Worm (Caenorhabditis elegans) whole organism, L2 larva: ENCODE data around the gene str-261.

Experiments
- C34F6.9 ChIP-seq: fragments of 150-350 bp; optimal IDR thresholded peaks from 2 replicates; lab custom pipeline; 2014; ENCODE audit warnings: missing biosample characterization, missing genetic modification characterization
- F13H6.1 ChIP-seq: sonication (generic microtip); optimal IDR thresholded peaks from 2 replicates; lab custom pipeline; 2016; ENCODE audit warnings: missing genetic modification characterization, missing compliant biosample characterization
- ZK546.5 ChIP-seq: sonication (generic microtip); optimal IDR thresholded peaks from 2 replicates; lab custom pipeline; 2017; ENCODE audit warnings: missing biosample characterization, missing genetic modification characterization
- alr-1 ChIP-seq: fragments of 150-350 bp; optimal IDR thresholded peaks from 2 replicates; lab custom pipeline; 2014; ENCODE audit warnings: missing biosample characterization, missing genetic modification characterization
- aly-2 ChIP-seq: fragments of 150-350 bp; optimal IDR thresholded peaks from 2 replicates; lab custom pipeline; 2014; ENCODE audit warnings: missing biosample characterization, missing genetic modification characterization
- ama-1 ChIP-seq: fragments of 150-350 bp; optimal IDR thresholded peaks from 2 replicates; lab custom pipeline; 2018; ENCODE audit warnings: inconsistent platforms
- blmp-1 ChIP-seq: sonication (generic microtip); optimal IDR thresholded peaks from 2 replicates; lab custom pipeline; 2017; ENCODE audit warnings: missing genetic modification characterization, mild to moderate bottlenecking, missing compliant biosample characterization, antibody characterized with exemption, moderate library complexity; ENCODE audit not compliant: insufficient read depth
- ceh-16 ChIP-seq: fragments of 150-350 bp; optimal IDR thresholded peaks from 2 replicates; lab custom pipeline; 2014; ENCODE audit warnings: missing biosample characterization, missing genetic modification characterization
- ceh-82 ChIP-seq: fragments of 150-350 bp; optimal IDR thresholded peaks from 2 replicates; lab custom pipeline; 2014; ENCODE audit warnings: missing biosample characterization, missing genetic modification characterization
- crh-2 ChIP-seq: sonication (generic microtip); optimal IDR thresholded peaks from 2 replicates; lab custom pipeline; 2017; ENCODE audit warnings: missing biosample characterization, missing genetic modification characterization
- dmd-4 ChIP-seq: sonication (generic microtip); optimal IDR thresholded peaks from 2 replicates; lab custom pipeline; 2017; ENCODE audit warnings: missing biosample characterization, missing genetic modification characterization
- egl-27 ChIP-seq: sonication (generic microtip); optimal IDR thresholded peaks from 3 replicates; lab custom pipeline; 2017; ENCODE audit warnings: missing biosample characterization, missing genetic modification reagents, missing genetic modification characterization
- elt-1 ChIP-seq: fragments of 150-350 bp; optimal IDR thresholded peaks from 2 replicates; lab custom pipeline; 2014; ENCODE audit warnings: missing biosample characterization, missing genetic modification characterization
- elt-3 ChIP-seq: sonication (generic microtip); optimal IDR thresholded peaks from 2 replicates; lab custom pipeline; 2017; ENCODE audit warnings: missing biosample characterization, missing genetic modification characterization
- fos-1 ChIP-seq: fragments of 150-350 bp; optimal IDR thresholded peaks from 2 replicates; lab custom pipeline; 2014; ENCODE audit warnings: missing biosample characterization, missing genetic modification characterization
- gmeb-1 ChIP-seq: fragments of 150-350 bp; optimal IDR thresholded peaks from 2 replicates; lab custom pipeline; 2014; ENCODE audit warnings: missing biosample characterization, missing genetic modification characterization
- lin-11 ChIP-seq: fragments of 150-350 bp; sonication (generic microtip); optimal IDR thresholded peaks from 2 replicates; lab custom pipeline; 2014; ENCODE audit warnings: missing biosample characterization, missing genetic modification characterization, inconsistent platforms, mixed read lengths
- lin-13 ChIP-seq: fragments of 150-350 bp; optimal IDR thresholded peaks from 2 replicates; lab custom pipeline; 2014; ENCODE audit warnings: missing biosample characterization, missing genetic modification reagents, missing genetic modification characterization
- lin-39 ChIP-seq: fragments of 150-350 bp; optimal IDR thresholded peaks from 2 replicates; lab custom pipeline; 2014; ENCODE audit warnings: missing biosample characterization, missing genetic modification reagents, missing genetic modification characterization
- lsy-2 ChIP-seq, 2 experiments: fragments of 150-350 bp in 1 of 2; sonication (generic microtip) in 1 of 2; optimal IDR thresholded peaks; 2 replicates each; lab custom pipeline; 2014 to 2017; ENCODE audit warnings: missing biosample characterization in 2 of 2, missing genetic modification characterization in 2 of 2
- mab-5 ChIP-seq: fragments of 150-350 bp; optimal IDR thresholded peaks from 2 replicates; lab custom pipeline; 2014; ENCODE audit warnings: missing biosample characterization, missing genetic modification characterization
- mbf-1 ChIP-seq: sonication (generic microtip); optimal IDR thresholded peaks from 2 replicates; lab custom pipeline; 2017; ENCODE audit warnings: missing biosample characterization, missing genetic modification characterization
- nhr-10 ChIP-seq: sonication (generic microtip); optimal IDR thresholded peaks from 2 replicates; lab custom pipeline; 2017; ENCODE audit warnings: missing biosample characterization, missing genetic modification characterization
- nhr-11 ChIP-seq: fragments of 150-350 bp; optimal IDR thresholded peaks from 2 replicates; lab custom pipeline; 2014; ENCODE audit warnings: missing biosample characterization, missing genetic modification characterization
- nhr-12 ChIP-seq: fragments of 150-350 bp; optimal IDR thresholded peaks from 2 replicates; lab custom pipeline; 2014; ENCODE audit warnings: missing biosample characterization, missing genetic modification characterization
- nhr-129 ChIP-seq: fragments of 150-350 bp; optimal IDR thresholded peaks from 2 replicates; lab custom pipeline; 2014; ENCODE audit warnings: missing biosample characterization, missing genetic modification characterization
- nhr-21 ChIP-seq: fragments of 150-350 bp; optimal IDR thresholded peaks from 2 replicates; lab custom pipeline; 2014; ENCODE audit warnings: missing biosample characterization, missing genetic modification characterization
- nhr-23 ChIP-seq: fragments of 150-350 bp; optimal IDR thresholded peaks from 2 replicates; lab custom pipeline; 2014; ENCODE audit warnings: missing biosample characterization, missing genetic modification reagents, missing genetic modification characterization
- nhr-237 ChIP-seq: fragments of 150-350 bp; optimal IDR thresholded peaks from 2 replicates; lab custom pipeline; 2014; ENCODE audit warnings: missing biosample characterization, missing genetic modification characterization
- nhr-6 ChIP-seq: fragments of 150-350 bp; optimal IDR thresholded peaks from 2 replicates; lab custom pipeline; 2014; ENCODE audit warnings: missing biosample characterization, missing genetic modification characterization
- nhr-77 ChIP-seq: fragments of 150-350 bp; optimal IDR thresholded peaks from 2 replicates; lab custom pipeline; 2014; ENCODE audit warnings: missing biosample characterization, missing genetic modification characterization
- sem-4 ChIP-seq: fragments of 150-350 bp; optimal IDR thresholded peaks from 2 replicates; lab custom pipeline; 2014; ENCODE audit warnings: missing biosample characterization, missing genetic modification reagents, missing genetic modification characterization
- skn-1 ChIP-seq: sonication (generic microtip); optimal IDR thresholded peaks from 2 replicates; lab custom pipeline; 2017; ENCODE audit warnings: missing biosample characterization, missing genetic modification characterization
- sma-3 ChIP-seq: sonication (generic microtip); optimal IDR thresholded peaks from 2 replicates; lab custom pipeline; 2016; ENCODE audit warnings: missing genetic modification reagents, missing genetic modification characterization, missing compliant biosample characterization
- sma-9 ChIP-seq, 2 experiments: fragments of 150-350 bp in 1 of 2; sonication (generic microtip) in 1 of 2; optimal IDR thresholded peaks; 2 replicates each; lab custom pipeline; 2014 to 2016; ENCODE audit warnings: missing genetic modification characterization in 2 of 2, mild to moderate bottlenecking in 1 of 2, missing biosample characterization in 1 of 2, missing compliant biosample characterization in 1 of 2, missing genetic modification reagents in 1 of 2, moderate library complexity in 1 of 2
- snpc-4 ChIP-seq: fragments of 150-350 bp; optimal IDR thresholded peaks from 2 replicates; lab custom pipeline; 2014; ENCODE audit warnings: missing biosample characterization, missing genetic modification characterization
- unc-55 ChIP-seq: fragments of 150-350 bp; sonication (generic microtip); optimal IDR thresholded peaks from 3 replicates; lab custom pipeline; 2014; ENCODE audit warnings: missing biosample characterization, missing genetic modification reagents, missing genetic modification characterization
- unc-62 ChIP-seq: fragments of 150-350 bp; optimal IDR thresholded peaks from 2 replicates; lab custom pipeline; 2014; ENCODE audit warnings: missing biosample characterization, missing genetic modification reagents, missing genetic modification characterization
- zag-1 ChIP-seq: fragments of 150-350 bp; optimal IDR thresholded peaks from 2 replicates; lab custom pipeline; 2014; ENCODE audit warnings: missing biosample characterization, missing genetic modification characterization
- ztf-1 ChIP-seq: fragments of 200-800 bp; sonication (Bioruptor generic); conservative IDR thresholded peaks from 2 replicates; pipeline ENCODE4 v1.3.6; 2022; ENCODE audit warnings: missing genetic modification characterization, missing compliant biosample characterization
- ztf-11 ChIP-seq: sonication (generic microtip); optimal IDR thresholded peaks from 2 replicates; lab custom pipeline; 2017; ENCODE audit warnings: missing biosample characterization, missing genetic modification characterization
- ztf-4 ChIP-seq: fragments of 150-350 bp; optimal IDR thresholded peaks from 2 replicates; lab custom pipeline; 2014; ENCODE audit warnings: missing biosample characterization, missing genetic modification characterization

Gene str-261

DNA sequence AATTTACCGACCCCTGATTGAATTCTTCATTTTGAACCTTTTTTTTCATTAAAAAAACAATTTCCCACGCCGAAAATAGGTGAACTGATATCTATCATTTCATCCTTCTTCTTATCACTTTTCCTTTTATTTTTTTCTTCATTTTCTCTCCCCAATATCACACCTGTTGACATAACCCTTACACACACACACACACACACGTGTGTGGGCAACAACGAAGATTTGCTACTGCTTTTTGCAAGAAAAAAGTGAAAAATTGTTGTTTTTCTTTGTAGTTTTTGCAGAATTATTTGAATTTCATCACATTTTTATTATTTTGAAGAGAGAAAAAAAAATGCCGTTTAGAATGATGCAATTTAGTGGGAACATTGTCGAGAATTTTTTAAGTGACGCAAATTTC lies 33.7 kb upstream of the str-261 start:
- TF ChIP-seq nhr-237 (tag; lab: Kevin White, UChicago) = no peak
- TF ChIP-seq elt-1 (tag; lab: Kevin White, UChicago) = no peak
- TF ChIP-seq ZK546.5 (tag; lab: Kevin White, UChicago) = no peak
- TF ChIP-seq lin-11 (tag; lab: Kevin White, UChicago) = no peak
- no peak for TF ChIP-seq ceh-82 (tag; lab: Kevin White, UChicago)
- no peak for TF ChIP-seq nhr-6 (tag; lab: Kevin White, UChicago)
- no peak for TF ChIP-seq nhr-10 (tag; lab: Kevin White, UChicago)
- TF ChIP-seq nhr-129 (tag; lab: Kevin White, UChicago) = peak; percentile 12
- no peak for TF ChIP-seq alr-1
- TF ChIP-seq ceh-16 = no peak
- TF ChIP-seq dmd-4 (tag; lab: Kevin White, UChicago) = no peak
- TF ChIP-seq unc-55 (GFP tag; lab: Kevin White, UChicago) = no peak
- no peak for TF ChIP-seq ztf-11 (tag; lab: Kevin White, UChicago)
- no peak for TF ChIP-seq sem-4 (tag; lab: Kevin White, UChicago)
- TF ChIP-seq egl-27 (tag; lab: Kevin White, UChicago) = no peak
- TF ChIP-seq lsy-2 (tag; optimal IDR thresholded peaks at IDR 0.05; lab: Kevin White, UChicago) = peak in 1 of 2 experiments; percentile 6
- no peak for TF ChIP-seq nhr-12 (tag; lab: Kevin White, UChicago)
- TF ChIP-seq nhr-23 (tag; lab: Kevin White, UChicago) = no peak
- TF ChIP-seq C34F6.9 (tag; lab: Kevin White, UChicago) = no peak
- no peak for TF ChIP-seq mab-5
- no peak for TF ChIP-seq skn-1 (tag; lab: Kevin White, UChicago)
- no peak for TF ChIP-seq ztf-1 (GFP tag; lab: Robert Waterston, UW)
- TF ChIP-seq ama-1 (lab: Kevin White, UChicago) = no peak
- TF ChIP-seq fos-1 = peak; percentile 28
- TF ChIP-seq elt-3 = no peak
- no peak for TF ChIP-seq ztf-4 (tag; lab: Kevin White, UChicago)
- no peak for TF ChIP-seq mbf-1 (tag; lab: Kevin White, UChicago)
- no peak for TF ChIP-seq sma-9 (GFP tag; optimal IDR thresholded peaks at IDR 0.05; lab: Kevin White, UChicago)
- no peak for TF ChIP-seq sma-9 (tag; optimal IDR thresholded peaks at IDR 0.05; lab: Kevin White, UChicago)
- TF ChIP-seq snpc-4 (tag; lab: Kevin White, UChicago) = no peak
- no peak for TF ChIP-seq nhr-11 (tag; lab: Kevin White, UChicago)
- no peak for TF ChIP-seq lin-39 (tag; lab: Kevin White, UChicago)
- peak; percentile 2 for TF ChIP-seq blmp-1 (tag; lab: Kevin White, UChicago)

- no peak for TF ChIP-seq mab-5
- TF ChIP-seq egl-27 (tag; lab: Kevin White, UChicago) = no peak
- TF ChIP-seq nhr-77 (tag; lab: Kevin White, UChicago) = no peak
- no peak for TF ChIP-seq zag-1
- no peak for TF ChIP-seq aly-2
- TF ChIP-seq nhr-237 (tag; lab: Kevin White, UChicago) = no peak
- no peak for TF ChIP-seq ZK546.5 (tag; lab: Kevin White, UChicago)
These were observed 29.1 kb upstream of the str-261 start for ce11 chrIII:11045196-11045595.

- TF ChIP-seq sma-3 (GFP tag; lab: Kevin White, UChicago) = no peak
- peak; percentile 37 for TF ChIP-seq crh-2 (tag; lab: Kevin White, UChicago)
- no peak for TF ChIP-seq unc-62 (GFP tag; lab: Kevin White, UChicago)
- TF ChIP-seq ama-1 (lab: Kevin White, UChicago) = no peak
- TF ChIP-seq nhr-237 (tag; lab: Kevin White, UChicago) = no peak
- no peak for TF ChIP-seq aly-2
- TF ChIP-seq F13H6.1 (tag; lab: Kevin White, UChicago) = no peak
- peak; percentile 20 for TF ChIP-seq blmp-1 (tag; lab: Kevin White, UChicago)
- no peak for TF ChIP-seq sem-4 (tag; lab: Kevin White, UChicago)
- TF ChIP-seq lin-13 (GFP tag; lab: Kevin White, UChicago) = no peak
- TF ChIP-seq C34F6.9 (tag; lab: Kevin White, UChicago) = no peak
- no peak for TF ChIP-seq lin-39 (tag; lab: Kevin White, UChicago)
- TF ChIP-seq nhr-21 (tag; lab: Kevin White, UChicago) = no peak
- no peak for TF ChIP-seq nhr-129 (tag; lab: Kevin White, UChicago)
- no peak for TF ChIP-seq mbf-1 (tag; lab: Kevin White, UChicago)
- no peak for TF ChIP-seq lsy-2 (tag; optimal IDR thresholded peaks at IDR 0.05; lab: Kevin White, UChicago)
- TF ChIP-seq gmeb-1 (tag; lab: Kevin White, UChicago) = no peak
- TF ChIP-seq fos-1 = peak; percentile 84
These were observed 27.8 kb upstream of the str-261 start for ce11 chrIII:11046549-11046948.
